Worm (Caenorhabditis elegans) whole organism, L2 larva: ENCODE data around the gene sysm-1.

ENCODE experiments used
- C34F6.9 ChIP-seq: fragments of 150-350 bp; optimal IDR thresholded peaks from 2 replicates; lab custom pipeline; 2014; ENCODE audit warnings: missing biosample characterization, missing genetic modification characterization
- F13H6.1 ChIP-seq: sonication (generic microtip); optimal IDR thresholded peaks from 2 replicates; lab custom pipeline; 2016; ENCODE audit warnings: missing genetic modification characterization, missing compliant biosample characterization
- R02D3.7 ChIP-seq: fragments of 150-350 bp; optimal IDR thresholded peaks from 2 replicates; lab custom pipeline; 2014; ENCODE audit warnings: missing biosample characterization, missing genetic modification characterization
- Y55F3AM.14 ChIP-seq: fragments of 200-800 bp; sonication (Bioruptor generic); optimal IDR thresholded peaks from 2 replicates; lab custom pipeline; 2018; ENCODE audit warnings: mild to moderate bottlenecking, missing genetic modification characterization, missing compliant biosample characterization
- ZK546.5 ChIP-seq: sonication (generic microtip); optimal IDR thresholded peaks from 2 replicates; lab custom pipeline; 2017; ENCODE audit warnings: missing biosample characterization, missing genetic modification characterization
- alr-1 ChIP-seq: fragments of 150-350 bp; optimal IDR thresholded peaks from 2 replicates; lab custom pipeline; 2014; ENCODE audit warnings: missing biosample characterization, missing genetic modification characterization
- aly-2 ChIP-seq: fragments of 150-350 bp; optimal IDR thresholded peaks from 2 replicates; lab custom pipeline; 2014; ENCODE audit warnings: missing biosample characterization, missing genetic modification characterization
- ama-1 ChIP-seq: fragments of 150-350 bp; optimal IDR thresholded peaks from 2 replicates; lab custom pipeline; 2018; ENCODE audit warnings: inconsistent platforms
- blmp-1 ChIP-seq: sonication (generic microtip); optimal IDR thresholded peaks from 2 replicates; lab custom pipeline; 2017; ENCODE audit warnings: missing genetic modification characterization, mild to moderate bottlenecking, missing compliant biosample characterization, antibody characterized with exemption, moderate library complexity; ENCODE audit not compliant: insufficient read depth
- ceh-82 ChIP-seq: fragments of 150-350 bp; optimal IDR thresholded peaks from 2 replicates; lab custom pipeline; 2014; ENCODE audit warnings: missing biosample characterization, missing genetic modification characterization
- crh-2 ChIP-seq: sonication (generic microtip); optimal IDR thresholded peaks from 2 replicates; lab custom pipeline; 2017; ENCODE audit warnings: missing biosample characterization, missing genetic modification characterization
- dmd-4 ChIP-seq: sonication (generic microtip); optimal IDR thresholded peaks from 2 replicates; lab custom pipeline; 2017; ENCODE audit warnings: missing biosample characterization, missing genetic modification characterization
- egl-27 ChIP-seq: sonication (generic microtip); optimal IDR thresholded peaks from 3 replicates; lab custom pipeline; 2017; ENCODE audit warnings: missing biosample characterization, missing genetic modification reagents, missing genetic modification characterization
- elt-1 ChIP-seq: fragments of 150-350 bp; optimal IDR thresholded peaks from 2 replicates; lab custom pipeline; 2014; ENCODE audit warnings: missing biosample characterization, missing genetic modification characterization
- elt-3 ChIP-seq: sonication (generic microtip); optimal IDR thresholded peaks from 2 replicates; lab custom pipeline; 2017; ENCODE audit warnings: missing biosample characterization, missing genetic modification characterization
- fos-1 ChIP-seq: fragments of 150-350 bp; optimal IDR thresholded peaks from 2 replicates; lab custom pipeline; 2014; ENCODE audit warnings: missing biosample characterization, missing genetic modification characterization
- gmeb-1 ChIP-seq: fragments of 150-350 bp; optimal IDR thresholded peaks from 2 replicates; lab custom pipeline; 2014; ENCODE audit warnings: missing biosample characterization, missing genetic modification characterization
- lin-11 ChIP-seq: fragments of 150-350 bp; sonication (generic microtip); optimal IDR thresholded peaks from 2 replicates; lab custom pipeline; 2014; ENCODE audit warnings: missing biosample characterization, missing genetic modification characterization, inconsistent platforms, mixed read lengths
- lin-13 ChIP-seq: fragments of 150-350 bp; optimal IDR thresholded peaks from 2 replicates; lab custom pipeline; 2014; ENCODE audit warnings: missing biosample characterization, missing genetic modification reagents, missing genetic modification characterization
- lin-39 ChIP-seq: fragments of 150-350 bp; optimal IDR thresholded peaks from 2 replicates; lab custom pipeline; 2014; ENCODE audit warnings: missing biosample characterization, missing genetic modification reagents, missing genetic modification characterization
- lsy-2 ChIP-seq, 2 experiments: fragments of 150-350 bp in 1 of 2; sonication (generic microtip) in 1 of 2; optimal IDR thresholded peaks; 2 replicates each; lab custom pipeline; 2014 to 2017; ENCODE audit warnings: missing biosample characterization in 2 of 2, missing genetic modification characterization in 2 of 2
- mab-5 ChIP-seq: fragments of 150-350 bp; optimal IDR thresholded peaks from 2 replicates; lab custom pipeline; 2014; ENCODE audit warnings: missing biosample characterization, missing genetic modification characterization
- mbf-1 ChIP-seq: sonication (generic microtip); optimal IDR thresholded peaks from 2 replicates; lab custom pipeline; 2017; ENCODE audit warnings: missing biosample characterization, missing genetic modification characterization
- mdl-1 ChIP-seq, 2 experiments: fragments of 150-350 bp in 1 of 2; sonication (generic microtip) in 1 of 2; optimal IDR thresholded peaks; 2 replicates each; lab custom pipeline; 2017; ENCODE audit warnings: missing biosample characterization in 2 of 2, missing genetic modification characterization in 2 of 2
- nhr-11 ChIP-seq: fragments of 150-350 bp; optimal IDR thresholded peaks from 2 replicates; lab custom pipeline; 2014; ENCODE audit warnings: missing biosample characterization, missing genetic modification characterization
- nhr-12 ChIP-seq: fragments of 150-350 bp; optimal IDR thresholded peaks from 2 replicates; lab custom pipeline; 2014; ENCODE audit warnings: missing biosample characterization, missing genetic modification characterization
- nhr-21 ChIP-seq: fragments of 150-350 bp; optimal IDR thresholded peaks from 2 replicates; lab custom pipeline; 2014; ENCODE audit warnings: missing biosample characterization, missing genetic modification characterization
- nhr-23 ChIP-seq: fragments of 150-350 bp; optimal IDR thresholded peaks from 2 replicates; lab custom pipeline; 2014; ENCODE audit warnings: missing biosample characterization, missing genetic modification reagents, missing genetic modification characterization
- nhr-237 ChIP-seq: fragments of 150-350 bp; optimal IDR thresholded peaks from 2 replicates; lab custom pipeline; 2014; ENCODE audit warnings: missing biosample characterization, missing genetic modification characterization
- nhr-25 ChIP-seq: fragments of 150-350 bp; sonication (generic microtip); optimal IDR thresholded peaks from 3 replicates; lab custom pipeline; 2014; ENCODE audit warnings: missing biosample characterization, missing genetic modification characterization
- nhr-77 ChIP-seq: fragments of 150-350 bp; optimal IDR thresholded peaks from 2 replicates; lab custom pipeline; 2014; ENCODE audit warnings: missing biosample characterization, missing genetic modification characterization
- peb-1 ChIP-seq: fragments of 150-350 bp; optimal IDR thresholded peaks from 2 replicates; lab custom pipeline; 2014; ENCODE audit warnings: missing biosample characterization, missing genetic modification characterization
- sma-3 ChIP-seq: sonication (generic microtip); optimal IDR thresholded peaks from 2 replicates; lab custom pipeline; 2016; ENCODE audit warnings: missing genetic modification reagents, missing genetic modification characterization, missing compliant biosample characterization
- sma-9 ChIP-seq, 2 experiments: fragments of 150-350 bp in 1 of 2; sonication (generic microtip) in 1 of 2; optimal IDR thresholded peaks; 2 replicates each; lab custom pipeline; 2014 to 2016; ENCODE audit warnings: missing genetic modification characterization in 2 of 2, mild to moderate bottlenecking in 1 of 2, missing biosample characterization in 1 of 2, missing compliant biosample characterization in 1 of 2, missing genetic modification reagents in 1 of 2, moderate library complexity in 1 of 2
- unc-55 ChIP-seq: fragments of 150-350 bp; sonication (generic microtip); optimal IDR thresholded peaks from 3 replicates; lab custom pipeline; 2014; ENCODE audit warnings: missing biosample characterization, missing genetic modification reagents, missing genetic modification characterization
- unc-62 ChIP-seq: fragments of 150-350 bp; optimal IDR thresholded peaks from 2 replicates; lab custom pipeline; 2014; ENCODE audit warnings: missing biosample characterization, missing genetic modification reagents, missing genetic modification characterization
- zag-1 ChIP-seq: fragments of 150-350 bp; optimal IDR thresholded peaks from 2 replicates; lab custom pipeline; 2014; ENCODE audit warnings: missing biosample characterization, missing genetic modification characterization
- ztf-1 ChIP-seq: fragments of 200-800 bp; sonication (Bioruptor generic); conservative IDR thresholded peaks from 2 replicates; pipeline ENCODE4 v1.3.6; 2022; ENCODE audit warnings: missing genetic modification characterization, missing compliant biosample characterization
- ztf-11 ChIP-seq: sonication (generic microtip); optimal IDR thresholded peaks from 2 replicates; lab custom pipeline; 2017; ENCODE audit warnings: missing biosample characterization, missing genetic modification characterization
- ztf-4 ChIP-seq: fragments of 150-350 bp; optimal IDR thresholded peaks from 2 replicates; lab custom pipeline; 2014; ENCODE audit warnings: missing biosample characterization, missing genetic modification characterization

The sysm-1 gene

DNA sequence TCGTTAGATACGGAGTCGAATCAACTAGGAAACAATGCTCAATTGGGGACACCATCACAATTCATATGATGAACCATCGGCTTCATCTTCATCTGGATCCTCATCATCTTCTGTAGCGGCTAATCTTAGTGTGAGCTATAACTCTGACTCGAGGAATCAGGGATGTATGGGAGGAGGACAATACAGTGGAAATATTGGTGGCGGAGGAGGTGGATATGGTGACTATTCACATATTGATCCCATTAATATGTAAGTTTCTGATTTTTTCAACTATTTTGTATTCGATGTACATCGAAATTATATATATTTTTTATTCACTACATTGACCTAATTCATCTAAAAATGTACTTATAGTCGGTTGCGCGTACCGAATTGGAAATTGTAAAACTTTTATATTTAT is 44.4 kb upstream of the sysm-1 start:
- TF ChIP-seq ZK546.5, result no peak
- TF ChIP-seq ama-1, result peak; percentile 70

DNA sequence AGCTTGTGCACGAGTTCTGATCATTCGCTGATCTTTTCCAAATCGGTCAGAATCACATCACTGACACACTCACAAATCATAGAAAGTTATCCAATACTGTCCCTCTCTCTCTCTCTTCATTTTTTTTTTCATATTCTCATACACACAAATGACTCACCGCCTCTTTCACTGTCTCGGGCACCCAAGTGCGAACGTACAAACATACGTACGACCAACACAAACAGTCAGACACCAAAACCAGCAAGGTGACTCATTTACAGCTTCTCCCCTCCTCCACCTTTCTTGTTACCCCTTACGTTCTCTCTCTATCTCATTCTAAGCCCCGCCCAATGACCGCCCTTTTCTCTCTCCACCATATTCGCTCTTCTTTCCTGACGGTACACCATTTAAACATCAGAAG is 44.0 kb upstream of the sysm-1 start:
- TF ChIP-seq blmp-1, result peak; percentile 16
- peak; percentile 96 for TF ChIP-seq fos-1
- TF ChIP-seq gmeb-1 (tag; lab: Kevin White, UChicago), result no peak
- no peak for TF ChIP-seq nhr-237 (tag; lab: Kevin White, UChicago)
- TF ChIP-seq elt-3, result no peak
- no peak for TF ChIP-seq Y55F3AM.14 (GFP tag; lab: Kevin White, UChicago)

DNA sequence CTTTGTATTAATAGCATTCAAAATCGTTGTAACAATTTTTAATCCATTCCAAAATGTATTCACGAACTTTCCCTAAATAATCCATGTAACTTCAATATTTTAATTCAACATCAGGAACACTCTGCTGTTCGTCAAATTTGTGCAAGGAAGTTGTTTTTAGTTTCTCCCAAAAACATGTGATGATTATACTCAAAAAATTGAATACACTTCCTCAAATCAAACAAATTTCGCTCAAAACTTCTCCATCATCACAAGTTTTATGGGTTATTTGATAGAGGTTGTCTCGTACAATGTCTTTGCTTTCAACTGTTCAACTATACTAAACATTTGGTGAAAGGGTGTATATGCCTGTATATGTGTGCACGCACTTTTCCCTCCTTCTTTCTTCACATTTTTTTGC is 42.0 kb upstream of the sysm-1 start:
- no peak for TF ChIP-seq F13H6.1 (tag; lab: Kevin White, UChicago)
- peak; percentile 48 for TF ChIP-seq fos-1
- TF ChIP-seq, all 48 proteins: peak for 1

DNA sequence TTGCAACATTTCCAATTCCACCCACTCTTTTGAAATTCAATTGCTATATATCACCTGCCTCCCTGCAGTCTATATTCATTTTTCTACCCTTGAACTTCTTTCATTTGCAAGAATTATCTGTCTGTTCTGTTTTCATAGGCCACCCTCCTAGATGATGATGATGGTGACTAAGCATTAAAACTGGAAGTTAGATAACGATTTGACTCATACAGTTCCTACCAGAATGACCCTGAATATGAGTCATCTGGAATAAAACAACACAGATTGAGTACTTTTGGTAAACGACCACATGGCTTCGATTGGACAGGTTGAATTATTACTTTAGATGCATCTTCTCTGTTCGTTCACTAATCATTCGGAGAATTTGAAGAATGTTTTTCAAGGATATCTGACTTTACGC is 41.4 kb upstream of the sysm-1 start:
- TF ChIP-seq sma-3 (GFP tag; lab: Kevin White, UChicago) (peak; percentile 51), ama-1 (no peak), ztf-4 (tag; lab: Kevin White, UChicago) (no peak), lin-13 (GFP tag; lab: Kevin White, UChicago) (no peak), R02D3.7 (tag; lab: Kevin White, UChicago) (no peak), fos-1 (peak; percentile 50)

DNA sequence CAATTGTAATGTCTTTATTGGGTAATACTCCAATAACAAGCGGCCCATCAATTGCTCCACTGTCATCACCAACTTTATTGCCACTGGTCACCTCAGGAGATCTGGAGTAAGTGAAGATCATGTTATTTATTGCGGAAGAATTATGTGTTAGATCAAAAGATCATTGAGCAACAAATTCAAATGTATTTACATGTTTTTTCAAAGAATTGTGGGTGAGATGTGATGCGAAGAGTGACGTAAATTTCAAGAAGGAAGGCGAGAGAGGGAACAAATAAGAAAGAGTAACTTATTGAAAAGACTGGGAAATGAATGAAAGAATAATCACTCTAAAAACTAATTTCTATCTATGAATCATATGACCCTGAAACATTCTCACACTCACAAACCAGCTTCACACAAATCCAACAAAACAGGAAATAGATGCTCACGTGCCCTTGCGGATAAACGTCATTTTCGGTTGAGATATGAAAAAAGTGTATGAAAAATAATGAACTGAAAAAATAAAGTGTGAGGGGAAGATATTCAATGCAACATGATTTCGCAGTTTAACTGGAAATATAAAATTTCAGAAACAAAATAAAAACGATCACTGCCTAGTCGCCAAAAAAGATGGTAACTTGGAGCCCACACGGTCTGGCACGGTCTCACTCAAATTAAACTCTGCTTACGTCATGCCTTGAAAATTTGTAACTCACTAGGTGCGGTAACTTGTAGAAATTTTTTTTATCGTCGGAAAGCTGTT is 38.0 kb upstream of the sysm-1 start:
- TF ChIP-seq sma-3 (GFP tag; lab: Kevin White, UChicago) (no peak), egl-27 (tag; lab: Kevin White, UChicago) (no peak), sma-9 (GFP tag; optimal IDR thresholded peaks at IDR 0.05; lab: Kevin White, UChicago) (peak; percentile 42), sma-9 (tag; optimal IDR thresholded peaks at IDR 0.05; lab: Kevin White, UChicago) (no peak), lsy-2 (tag; optimal IDR thresholded peaks at IDR 0.05; lab: Kevin White, UChicago) (peak in 1 of 2 experiments; percentile 6), ztf-4 (tag; lab: Kevin White, UChicago) (peak; percentile 25)

DNA sequence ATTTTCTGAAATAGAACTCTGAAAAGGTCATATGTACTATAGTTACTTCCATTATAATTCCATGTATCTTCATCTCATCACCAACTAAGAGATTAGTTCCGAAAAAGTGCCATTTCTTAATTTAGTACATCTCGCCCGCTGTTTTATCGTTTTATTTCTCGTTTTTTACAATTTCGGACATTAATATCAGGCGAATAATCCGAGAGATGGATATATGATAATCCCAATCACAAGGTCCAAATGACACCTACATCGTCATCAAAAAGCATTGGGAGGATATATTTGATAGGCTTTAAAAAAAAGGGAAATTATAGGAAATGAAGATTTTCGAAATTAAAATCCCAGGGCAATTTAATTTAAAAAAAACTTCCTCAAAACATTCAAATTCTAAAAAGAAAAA is 37.3 kb upstream of the sysm-1 start:
- TF ChIP-seq lin-39 (tag; lab: Kevin White, UChicago) (no peak), alr-1 (no peak), ztf-11 (no peak), aly-2 (tag; lab: Kevin White, UChicago) (no peak), peb-1 (no peak), ama-1 (no peak), dmd-4 (no peak), mbf-1 (tag; lab: Kevin White, UChicago) (no peak), elt-3 (no peak), C34F6.9 (tag; lab: Kevin White, UChicago) (no peak), ZK546.5 (no peak), egl-27 (tag; lab: Kevin White, UChicago) (no peak)

DNA sequence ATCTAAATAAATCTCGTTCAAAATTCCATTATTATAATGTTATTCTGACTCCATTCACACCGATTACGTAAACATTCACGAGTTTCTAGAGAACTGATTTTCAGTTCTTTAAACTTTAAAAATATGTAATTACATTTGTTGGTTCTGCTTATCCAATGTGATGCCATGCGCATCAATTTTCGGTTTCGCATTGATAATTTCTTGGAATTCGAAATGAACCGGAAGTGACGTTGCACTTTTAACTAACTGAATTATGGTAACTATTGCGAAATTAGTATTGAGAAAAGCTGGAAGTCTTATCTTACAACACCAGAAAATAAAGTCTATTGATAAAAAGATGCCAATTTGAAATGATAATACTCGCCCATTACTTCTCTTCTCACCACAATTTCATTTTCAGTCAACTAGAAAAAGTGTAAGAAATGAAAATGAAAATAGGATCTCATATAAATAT is 34.8 kb upstream of the sysm-1 start:
- TF ChIP-seq mab-5 (tag; lab: Kevin White, UChicago), result no peak
- no peak for TF ChIP-seq nhr-12
- no peak for TF ChIP-seq nhr-237 (tag; lab: Kevin White, UChicago)
- no peak for TF ChIP-seq mdl-1 (tag; optimal IDR thresholded peaks at IDR 0.05; lab: Kevin White, UChicago)
- TF ChIP-seq nhr-23 (tag; lab: Kevin White, UChicago), result no peak
- no peak for TF ChIP-seq F13H6.1 (tag; lab: Kevin White, UChicago)
- no peak for TF ChIP-seq unc-62 (GFP tag; lab: Kevin White, UChicago)
- no peak for TF ChIP-seq nhr-77 (tag; lab: Kevin White, UChicago)
- no peak for TF ChIP-seq unc-55 (GFP tag; lab: Kevin White, UChicago)
- peak; percentile 78 for TF ChIP-seq nhr-21 (tag; lab: Kevin White, UChicago)
- peak; percentile 30 for TF ChIP-seq zag-1
- no peak for TF ChIP-seq lin-11
- no peak for TF ChIP-seq ceh-82 (tag; lab: Kevin White, UChicago)
- no peak for TF ChIP-seq elt-3
- peak; percentile 47 for TF ChIP-seq crh-2
- TF ChIP-seq C34F6.9 (tag; lab: Kevin White, UChicago), result peak; percentile 22
- TF ChIP-seq ztf-1 (GFP tag; lab: Robert Waterston, UW), result no peak
- peak; percentile 25 for TF ChIP-seq dmd-4
- no peak for TF ChIP-seq nhr-25
- TF ChIP-seq elt-1 (tag; lab: Kevin White, UChicago), result no peak
- TF ChIP-seq nhr-11 (tag; lab: Kevin White, UChicago), result no peak
- TF ChIP-seq ztf-4 (tag; lab: Kevin White, UChicago), result peak; percentile 46
- TF ChIP-seq gmeb-1 (tag; lab: Kevin White, UChicago), result no peak
- TF ChIP-seq Y55F3AM.14 (GFP tag; lab: Kevin White, UChicago), result no peak
- no peak for TF ChIP-seq blmp-1
- no peak for TF ChIP-seq lin-13 (GFP tag; lab: Kevin White, UChicago)
